Comparison of ENCODE assay signal across 1 fruit fly cellular context in genomic region chr3R:15794258-15794727, dm6.
TF ChIP-seq lines count a peak whose summit lies in the region.

No protein-coding gene starts in this region.

TF ChIP-seq in whole organism, embryonic, 481 proteins besides CTCF, POLR2A, EP300 and RAD21 (continued from another document):
- TF ChIP-seq Lpt (GFP tag; optimal IDR thresholded peaks at IDR 0.05; lab: Kevin White, UChicago) = no peak
- peak; percentile 98 for TF ChIP-seq CG8478 (optimal IDR thresholded peaks at IDR 0.05; lab: Kevin White, UChicago)
- peak; percentile 50 for TF ChIP-seq CG1832 (GFP tag; optimal IDR thresholded peaks at IDR 0.05; lab: Kevin White, UChicago)
- no peak for TF ChIP-seq CG3065 (GFP tag; optimal IDR thresholded peaks at IDR 0.05; lab: Kevin White, UChicago)
- TF ChIP-seq gem (tag; optimal IDR thresholded peaks at IDR 0.05; lab: Kevin White, UChicago) = peak; percentile 41
- peak; percentile 83 for TF ChIP-seq CG13624 (GFP tag; optimal IDR thresholded peaks at IDR 0.05; lab: Kevin White, UChicago)
- peak; percentile 22 for TF ChIP-seq eyg (GFP tag; optimal IDR thresholded peaks at IDR 0.05; lab: Kevin White, UChicago)
- TF ChIP-seq D19B (GFP tag; optimal IDR thresholded peaks at IDR 0.05; lab: Kevin White, UChicago) = no peak
- no peak for TF ChIP-seq CG13287 (GFP tag; IDR thresholded peaks at IDR 0.05; lab: Robert Waterston, UW; ENCODE audit: partially characterized antibody)
- TF ChIP-seq Camta (GFP tag; optimal IDR thresholded peaks at IDR 0.05; lab: Kevin White, UChicago) = no peak
- TF ChIP-seq sob (GFP tag; IDR thresholded peaks at IDR 0.05; lab: Robert Waterston, UW) = peak; percentile 59
- TF ChIP-seq CG13296 (GFP tag; optimal IDR thresholded peaks at IDR 0.05; lab: Kevin White, UChicago) = peak; percentile 38
- TF ChIP-seq CG10979 (tag; optimal IDR thresholded peaks at IDR 0.05; lab: Kevin White, UChicago) = peak; percentile 7
- TF ChIP-seq wek (GFP tag; optimal IDR thresholded peaks at IDR 0.05; lab: Kevin White, UChicago) = peak; percentile 58
- TF ChIP-seq CG32532 (GFP tag; IDR thresholded peaks at IDR 0.05; lab: Robert Waterston, UW) = no peak
- TF ChIP-seq CG31441 (GFP tag; IDR thresholded peaks at IDR 0.05; lab: Robert Waterston, UW) = no peak
- no peak for TF ChIP-seq ase (GFP tag; IDR thresholded peaks at IDR 0.05; lab: Robert Waterston, UW)
- peak; percentile 39 for TF ChIP-seq CG12071 (GFP tag; optimal IDR thresholded peaks at IDR 0.05; lab: Kevin White, UChicago)
- no peak for TF ChIP-seq CG4360 (GFP tag; IDR thresholded peaks at IDR 0.05; lab: Robert Waterston, UW)
- TF ChIP-seq Ssrp (tag; optimal IDR thresholded peaks at IDR 0.05; lab: Kevin White, UChicago) = no peak
- peak; percentile 85 for TF ChIP-seq sens (GFP tag; lab: Kevin White, UChicago)
- TF ChIP-seq CG17385 (GFP tag; optimal IDR thresholded peaks at IDR 0.05; lab: Kevin White, UChicago) = peak; percentile 18
- TF ChIP-seq CG10147 (GFP tag; optimal IDR thresholded peaks at IDR 0.05; lab: Kevin White, UChicago) = peak; percentile 4
- TF ChIP-seq CG3281 (GFP tag; optimal IDR thresholded peaks at IDR 0.05; lab: Kevin White, UChicago) = peak; percentile 49
- TF ChIP-seq dimm (GFP tag; IDR thresholded peaks at IDR 0.05; lab: Robert Waterston, UW) = no peak
- TF ChIP-seq CG34224 (GFP tag; IDR thresholded peaks at IDR 0.05; lab: Robert Waterston, UW; ENCODE audit: partially characterized antibody) = no peak
- no peak for TF ChIP-seq dmrt11E (tag; optimal IDR thresholded peaks at IDR 0.05; lab: Kevin White, UChicago)
- peak; percentile 47 for TF ChIP-seq CG12942 (GFP tag; optimal IDR thresholded peaks at IDR 0.05; lab: Kevin White, UChicago)
- peak; percentile 4 for TF ChIP-seq unpg (GFP tag; optimal IDR thresholded peaks at IDR 0.05; lab: Kevin White, UChicago)
- peak in 1 of 2 experiments; percentile 10 for TF ChIP-seq insv (GFP tag; optimal IDR thresholded peaks at IDR 0.05; lab: Kevin White, UChicago)
- TF ChIP-seq Chrac-16 (GFP tag; optimal IDR thresholded peaks at IDR 0.05; lab: Kevin White, UChicago) = no peak
- TF ChIP-seq CG12659 (GFP tag; optimal IDR thresholded peaks at IDR 0.05; lab: Kevin White, UChicago) = peak; percentile 41
- TF ChIP-seq CoRest (tag; optimal IDR thresholded peaks at IDR 0.05; lab: Kevin White, UChicago) = peak; percentile 15
- no peak for TF ChIP-seq bbx (GFP tag; IDR thresholded peaks at IDR 0.05; lab: Robert Waterston, UW; ENCODE audit: partially characterized antibody)
- peak; percentile 40; the same call in 1 of the 2 replicates for TF ChIP-seq seq (GFP tag; IDR thresholded peaks at IDR 0.05; lab: Robert Waterston, UW)
- 0 out of 3 replicates have a peak, but pooled peaks have one; percentile 32 for TF ChIP-seq zfh1 (GFP tag; IDR thresholded peaks at IDR 0.05; lab: Robert Waterston, UW)
- no peak for TF ChIP-seq abd-A (tag; optimal IDR thresholded peaks at IDR 0.05; lab: Kevin White, UChicago)
- no peak for TF ChIP-seq Jarid2 (GFP tag; optimal IDR thresholded peaks at IDR 0.05; lab: Kevin White, UChicago)
- TF ChIP-seq Fer2 (tag; optimal IDR thresholded peaks at IDR 0.05; lab: Kevin White, UChicago) = peak; percentile 23
- no peak for TF ChIP-seq CG14710 (tag; optimal IDR thresholded peaks at IDR 0.05; lab: Kevin White, UChicago)
- TF ChIP-seq CG15696 (tag; optimal IDR thresholded peaks at IDR 0.05; lab: Kevin White, UChicago) = peak; percentile 6
- peak; percentile 14 for TF ChIP-seq bcd (GFP tag; optimal IDR thresholded peaks at IDR 0.05; lab: Kevin White, UChicago)
- no peak for TF ChIP-seq CG10654 (GFP tag; optimal IDR thresholded peaks at IDR 0.05; lab: Kevin White, UChicago)
- peak; percentile 89; the same call in 3 of the 4 replicates for TF ChIP-seq chinmo (GFP tag; IDR thresholded peaks at IDR 0.05; lab: Robert Waterston, UW; ENCODE audit: partially characterized antibody)
- no peak; the same call in 1 of the 2 replicates for TF ChIP-seq Oaz (GFP tag; IDR thresholded peaks at IDR 0.05; lab: Robert Waterston, UW)
- TF ChIP-seq dm (GFP tag; optimal IDR thresholded peaks at IDR 0.05; lab: Kevin White, UChicago) = peak; percentile 38
- TF ChIP-seq Xrp1 (GFP tag; IDR thresholded peaks at IDR 0.05; lab: Robert Waterston, UW) = peak; percentile 52; the same call in 1 of the 2 replicates
- TF ChIP-seq phol (tag; optimal IDR thresholded peaks at IDR 0.05; lab: Kevin White, UChicago) = peak; percentile 21
- peak; percentile 26; the same call in 1 of the 2 replicates for TF ChIP-seq CG14441 (GFP tag; IDR thresholded peaks at IDR 0.05; lab: Robert Waterston, UW)
- TF ChIP-seq CG10209 (GFP tag; optimal IDR thresholded peaks at IDR 0.05; lab: Kevin White, UChicago) = no peak
- peak; percentile 40; the same call in 1 of the 2 replicates for TF ChIP-seq NFAT (GFP tag; IDR thresholded peaks at IDR 0.05; lab: Robert Waterston, UW)
- peak; percentile 1 for TF ChIP-seq Atf-2 (GFP tag; optimal IDR thresholded peaks at IDR 0.05; lab: Kevin White, UChicago)
- no peak for TF ChIP-seq CG6854 (GFP tag; optimal IDR thresholded peaks at IDR 0.05; lab: Kevin White, UChicago)
- no peak for TF ChIP-seq Doc2 (GFP tag; IDR thresholded peaks at IDR 0.05; lab: Robert Waterston, UW)
- peak; percentile 9 for TF ChIP-seq Blimp-1 (GFP tag; optimal IDR thresholded peaks at IDR 0.05; lab: Kevin White, UChicago)
- TF ChIP-seq tio (GFP tag; optimal IDR thresholded peaks at IDR 0.05; lab: Kevin White, UChicago) = no peak
- no peak for TF ChIP-seq CG2129 (GFP tag; IDR thresholded peaks at IDR 0.05; lab: Robert Waterston, UW; ENCODE audit: partially characterized antibody)
- no peak for TF ChIP-seq CG11504 (tag; optimal IDR thresholded peaks at IDR 0.05; lab: Kevin White, UChicago)
- no peak for TF ChIP-seq Ets65A (GFP tag; lab: Kevin White, UChicago)
- TF ChIP-seq dati (GFP tag; IDR thresholded peaks at IDR 0.05; lab: Robert Waterston, UW) = no peak
- peak; percentile 29 for TF ChIP-seq CG7839 (tag; optimal IDR thresholded peaks at IDR 0.05; lab: Kevin White, UChicago)
- TF ChIP-seq CG9215 (GFP tag; IDR thresholded peaks at IDR 0.05; lab: Robert Waterston, UW) = no peak
- TF ChIP-seq CG12299 (tag; optimal IDR thresholded peaks at IDR 0.05; lab: Kevin White, UChicago) = peak; percentile 20
- peak; percentile 8 for TF ChIP-seq psq (GFP tag; optimal IDR thresholded peaks at IDR 0.05; lab: Kevin White, UChicago)
- TF ChIP-seq CG14050 (GFP tag; IDR thresholded peaks at IDR 0.05; lab: Robert Waterston, UW) = no peak
- no peak for TF ChIP-seq tll (GFP tag; optimal IDR thresholded peaks at IDR 0.05; lab: Kevin White, UChicago)
- peak; percentile 1 for TF ChIP-seq nau (GFP tag; optimal IDR thresholded peaks at IDR 0.05; lab: Kevin White, UChicago)
- TF ChIP-seq trem (tag; optimal IDR thresholded peaks at IDR 0.05; lab: Kevin White, UChicago) = peak; percentile 5
- peak; percentile 23 for TF ChIP-seq CG15011 (GFP tag; optimal IDR thresholded peaks at IDR 0.05; lab: Kevin White, UChicago)
- peak; percentile 45; the same call in 1 of the 3 replicates for TF ChIP-seq Aef1 (GFP tag; IDR thresholded peaks at IDR 0.05; lab: Robert Waterston, UW)
- TF ChIP-seq Sox102F (GFP tag; optimal IDR thresholded peaks at IDR 0.05; lab: Kevin White, UChicago) = no peak
- TF ChIP-seq bab2 (GFP tag; optimal IDR thresholded peaks at IDR 0.05; lab: Kevin White, UChicago) = no peak
- TF ChIP-seq Xbp1 (GFP tag; optimal IDR thresholded peaks at IDR 0.05; lab: Kevin White, UChicago) = no peak
- peak; percentile 28 for TF ChIP-seq CG1647 (GFP tag; optimal IDR thresholded peaks at IDR 0.05; lab: Kevin White, UChicago)
- peak; percentile 61 for TF ChIP-seq NC2α (GFP tag; optimal IDR thresholded peaks at IDR 0.05; lab: Kevin White, UChicago)
- TF ChIP-seq jing (GFP tag; optimal IDR thresholded peaks at IDR 0.05; lab: Kevin White, UChicago) = no peak
- peak; percentile 5 for TF ChIP-seq sug (tag; optimal IDR thresholded peaks at IDR 0.05; lab: Kevin White, UChicago)
- TF ChIP-seq sqz (GFP tag; optimal IDR thresholded peaks at IDR 0.05; lab: Kevin White, UChicago) = peak; percentile 100
- TF ChIP-seq HLH4C (GFP tag; IDR thresholded peaks at IDR 0.05; lab: Robert Waterston, UW; ENCODE audit: partially characterized antibody) = no peak
- TF ChIP-seq fd3F (GFP tag; optimal IDR thresholded peaks at IDR 0.05; lab: Kevin White, UChicago) = peak; percentile 13
- TF ChIP-seq hth (optimal IDR thresholded peaks at IDR 0.05; lab: Kevin White, UChicago) = no peak
- TF ChIP-seq HLH54F (GFP tag; optimal IDR thresholded peaks at IDR 0.05; lab: Kevin White, UChicago) = peak; percentile 37
- TF ChIP-seq CG13775 (GFP tag; optimal IDR thresholded peaks at IDR 0.05; lab: Kevin White, UChicago) = peak; percentile 39
- TF ChIP-seq Lhr (GFP tag; optimal IDR thresholded peaks at IDR 0.05; lab: Kevin White, UChicago) = peak; percentile 39
- TF ChIP-seq trh (GFP tag; optimal IDR thresholded peaks at IDR 0.05; lab: Kevin White, UChicago) = no peak
- no peak for TF ChIP-seq Poxn (GFP tag; IDR thresholded peaks at IDR 0.05; lab: Robert Waterston, UW)
- TF ChIP-seq croc (GFP tag; conservative IDR thresholded peaks at IDR 0.05; lab: Robert Waterston, UW) = no peak
- TF ChIP-seq cato (GFP tag; optimal IDR thresholded peaks at IDR 0.05; lab: Kevin White, UChicago; ENCODE audit: borderline replicate concordance) = no peak
- no peak for TF ChIP-seq Usf (GFP tag; optimal IDR thresholded peaks at IDR 0.05; lab: Kevin White, UChicago)
- peak in 1 of 2 experiments; percentile 16 for TF ChIP-seq dpn (GFP tag; optimal IDR thresholded peaks at IDR 0.05; lab: Kevin White, UChicago)
- TF ChIP-seq CG8388 (GFP tag; optimal IDR thresholded peaks at IDR 0.05; lab: Kevin White, UChicago) = peak; percentile 2
- peak; percentile 69 for TF ChIP-seq CG10321 (GFP tag; IDR thresholded peaks at IDR 0.05; lab: Robert Waterston, UW)
- no peak for TF ChIP-seq CG9609 (GFP tag; optimal IDR thresholded peaks at IDR 0.05; lab: Kevin White, UChicago)
- TF ChIP-seq ewg (GFP tag; optimal IDR thresholded peaks at IDR 0.05; lab: Kevin White, UChicago) = peak; percentile 53
- TF ChIP-seq CG17186 (GFP tag; optimal IDR thresholded peaks at IDR 0.05; lab: Kevin White, UChicago) = no peak
- peak; percentile 62 for TF ChIP-seq CG13123 (GFP tag; optimal IDR thresholded peaks at IDR 0.05; lab: Kevin White, UChicago)
- no peak for TF ChIP-seq sima (GFP tag; optimal IDR thresholded peaks at IDR 0.05; lab: Kevin White, UChicago)
- TF ChIP-seq CG9876 (GFP tag; optimal IDR thresholded peaks at IDR 0.05; lab: Kevin White, UChicago) = no peak
- TF ChIP-seq ems (GFP tag; optimal IDR thresholded peaks at IDR 0.05; lab: Kevin White, UChicago) = peak; percentile 29
- TF ChIP-seq Asciz (GFP tag; optimal IDR thresholded peaks at IDR 0.05; lab: Kevin White, UChicago) = peak; percentile 53
- TF ChIP-seq D19A (tag; optimal IDR thresholded peaks at IDR 0.05; lab: Kevin White, UChicago) = no peak
- TF ChIP-seq Hmr (GFP tag; optimal IDR thresholded peaks at IDR 0.05; lab: Kevin White, UChicago) = peak; percentile 46
- TF ChIP-seq Dp (GFP tag; optimal IDR thresholded peaks at IDR 0.05; lab: Kevin White, UChicago) = peak; percentile 29
- no peak for TF ChIP-seq sim (GFP tag; IDR thresholded peaks at IDR 0.05; lab: Robert Waterston, UW)
- TF ChIP-seq CG6813 (GFP tag; optimal IDR thresholded peaks at IDR 0.05; lab: Kevin White, UChicago) = no peak
- no peak for TF ChIP-seq ind (GFP tag; optimal IDR thresholded peaks at IDR 0.05; lab: Kevin White, UChicago)
- TF ChIP-seq CG30431 (GFP tag; optimal IDR thresholded peaks at IDR 0.05; lab: Kevin White, UChicago) = no peak
- no peak for TF ChIP-seq CG12219 (GFP tag; optimal IDR thresholded peaks at IDR 0.05; lab: Kevin White, UChicago)
- TF ChIP-seq ttk (GFP tag; IDR thresholded peaks at IDR 0.05; lab: Robert Waterston, UW) = no peak
- TF ChIP-seq CrebB (tag; optimal IDR thresholded peaks at IDR 0.05; lab: Kevin White, UChicago) = no peak
- TF ChIP-seq CG14965 (GFP tag; optimal IDR thresholded peaks at IDR 0.05; lab: Kevin White, UChicago; ENCODE audit: borderline replicate concordance) = no peak
- peak; percentile 62 for TF ChIP-seq nerfin-1 (tag; optimal IDR thresholded peaks at IDR 0.05; lab: Kevin White, UChicago)
- TF ChIP-seq disco-r (GFP tag; optimal IDR thresholded peaks at IDR 0.05; lab: Kevin White, UChicago) = peak; percentile 23
- no peak for TF ChIP-seq dmrt99B (tag; optimal IDR thresholded peaks at IDR 0.05; lab: Kevin White, UChicago)
- TF ChIP-seq NfI (GFP tag; optimal IDR thresholded peaks at IDR 0.05; lab: Kevin White, UChicago) = peak; percentile 42
- peak; percentile 37 for TF ChIP-seq Dek (tag; optimal IDR thresholded peaks at IDR 0.05; lab: Kevin White, UChicago)
- TF ChIP-seq ab (GFP tag; optimal IDR thresholded peaks at IDR 0.05; lab: Kevin White, UChicago) = no peak
- peak; percentile 70 for TF ChIP-seq CG10543 (GFP tag; optimal IDR thresholded peaks at IDR 0.05; lab: Kevin White, UChicago)
- TF ChIP-seq fru (optimal IDR thresholded peaks at IDR 0.05; lab: Kevin White, UChicago) = no peak
- no peak for TF ChIP-seq TFAM (GFP tag; optimal IDR thresholded peaks at IDR 0.05; lab: Kevin White, UChicago)
- TF ChIP-seq btn (GFP tag; optimal IDR thresholded peaks at IDR 0.05; lab: Kevin White, UChicago) = no peak
- no peak for TF ChIP-seq Mrtf (GFP tag; IDR thresholded peaks at IDR 0.05; lab: Robert Waterston, UW)
- peak; percentile 26; the same call in 1 of the 3 replicates for TF ChIP-seq B-H1 (GFP tag; IDR thresholded peaks at IDR 0.05; lab: Robert Waterston, UW)
- peak; percentile 3 for TF ChIP-seq zen (tag; optimal IDR thresholded peaks at IDR 0.05; lab: Kevin White, UChicago)
- TF ChIP-seq Fer3 (tag; optimal IDR thresholded peaks at IDR 0.05; lab: Kevin White, UChicago) = peak; percentile 42
- peak; percentile 12 to 21 for TF ChIP-seq chif (GFP tag; optimal IDR thresholded peaks at IDR 0.05; lab: Kevin White, UChicago)
- 0 out of 3 replicates have a peak, but pooled peaks have one; percentile 18 for TF ChIP-seq CG11093 (GFP tag; IDR thresholded peaks at IDR 0.05; lab: Robert Waterston, UW)
- TF ChIP-seq CG4617 (GFP tag; optimal IDR thresholded peaks at IDR 0.05; lab: Kevin White, UChicago; ENCODE audit: borderline replicate concordance) = peak; percentile 30
- TF ChIP-seq CG7357 (GFP tag; IDR thresholded peaks at IDR 0.05; lab: Robert Waterston, UW) = no peak
- TF ChIP-seq Ada2b (GFP tag; IDR thresholded peaks at IDR 0.05; lab: Robert Waterston, UW) = no peak
- peak; percentile 47 for TF ChIP-seq CG15601 (tag; optimal IDR thresholded peaks at IDR 0.05; lab: Kevin White, UChicago)
- peak; percentile 78 for TF ChIP-seq HmgD (GFP tag; optimal IDR thresholded peaks at IDR 0.05; lab: Kevin White, UChicago)
